Worm (Caenorhabditis elegans): ENCODE data around the gene idpp-4.

idpp-4 gene

ce11 chrII:10303663-10304115 lies 17.6 kb upstream of the idpp-4 start, which contains the start of gene vha-9:
Gene vha-9, minus strand, starts transcription at chrII:10303713.
- no peak for TF ChIP-seq ceh-90 (tag; optimal IDR thresholded peaks at IDR 0.05)
- peak; percentile 76 for TF ChIP-seq tbx-2 (tag; optimal IDR thresholded peaks at IDR 0.05)
- no peak for TF ChIP-seq ceh-63 (GFP tag; optimal IDR thresholded peaks at IDR 0.05)
- TF ChIP-seq pax-3 (tag; optimal IDR thresholded peaks at IDR 0.05): no peak
- TF ChIP-seq isw-1 (GFP tag; IDR thresholded peaks at IDR 0.05): peak; percentile 48
- TF ChIP-seq unc-62 (GFP tag; optimal IDR thresholded peaks at IDR 0.05): no peak
- TF ChIP-seq nhr-12 (tag; optimal IDR thresholded peaks at IDR 0.05): no peak
- TF ChIP-seq mep-1 (tag; optimal IDR thresholded peaks at IDR 0.05): peak; percentile 25
- TF ChIP-seq sox-4 (tag; optimal IDR thresholded peaks at IDR 0.05): peak; percentile 13
- TF ChIP-seq nhr-71 (tag; optimal IDR thresholded peaks at IDR 0.05): peak; percentile 83
- peak; percentile 26 for TF ChIP-seq ztf-4 (tag; optimal IDR thresholded peaks at IDR 0.05)
- TF ChIP-seq fos-1 (tag; optimal IDR thresholded peaks at IDR 0.05): no peak
- no peak for TF ChIP-seq alr-1 (tag; optimal IDR thresholded peaks at IDR 0.05; ENCODE audit: borderline replicate concordance)
- no peak for TF ChIP-seq C34B4.2 (tag; optimal IDR thresholded peaks at IDR 0.05)
- TF ChIP-seq egl-27 (tag; optimal IDR thresholded peaks at IDR 0.05): no peak
- no peak for TF ChIP-seq nhr-28 (tag; optimal IDR thresholded peaks at IDR 0.05)
- peak; percentile 35 to 72 (median 66) for TF ChIP-seq dpl-1 (GFP tag; optimal IDR thresholded peaks at IDR 0.05)
- no peak for TF ChIP-seq zag-1 (tag; optimal IDR thresholded peaks at IDR 0.05)
- TF ChIP-seq hlh-17 (GFP tag; optimal IDR thresholded peaks at IDR 0.05; ENCODE audit: borderline replicate concordance): no peak
- TF ChIP-seq xbp-1 (tag; optimal IDR thresholded peaks at IDR 0.05): peak; percentile 70
- TF ChIP-seq nhr-11 (tag; optimal IDR thresholded peaks at IDR 0.05): no peak
- TF ChIP-seq mdl-1 (tag; optimal IDR thresholded peaks at IDR 0.05): peak in 1 of 2 experiments; percentile 57
- no peak for TF ChIP-seq ama-1 (optimal IDR thresholded peaks at IDR 0.05)
- no peak for TF ChIP-seq elt-2 (tag; optimal IDR thresholded peaks at IDR 0.05)
- TF ChIP-seq ceh-8 (GFP tag; optimal IDR thresholded peaks at IDR 0.05): peak; percentile 27
- no peak for TF ChIP-seq nhr-237 (tag; optimal IDR thresholded peaks at IDR 0.05)
- TF ChIP-seq hlh-4 (tag; optimal IDR thresholded peaks at IDR 0.05): no peak
- peak in 1 of 6 experiments; percentile 37 for TF ChIP-seq elt-3 (tag; optimal IDR thresholded peaks at IDR 0.05)
- peak; percentile 57 for TF ChIP-seq nhr-85 (tag)
- TF ChIP-seq irx-1 (tag; optimal IDR thresholded peaks at IDR 0.05): peak; percentile 13
- TF ChIP-seq grh-1 (GFP tag; IDR thresholded peaks at IDR 0.05): peak; percentile 51
- no peak for TF ChIP-seq efl-3 (GFP tag; optimal IDR thresholded peaks at IDR 0.05)
- peak; percentile 74 for TF ChIP-seq swsn-7 (tag; optimal IDR thresholded peaks at IDR 0.05)
- TF ChIP-seq ztf-11 (tag; optimal IDR thresholded peaks at IDR 0.05): peak in 1 of 2 experiments; percentile 59
- peak; percentile 81 for TF ChIP-seq nhr-90 (tag; optimal IDR thresholded peaks at IDR 0.05; ENCODE audit: poor library complexity)
- peak; percentile 57 for TF ChIP-seq nhr-19 (GFP tag; conservative IDR thresholded peaks at IDR 0.05)
- TF ChIP-seq snpc-4 (tag; optimal IDR thresholded peaks at IDR 0.05): peak; percentile 37
- no peak for TF ChIP-seq ets-5 (GFP tag; IDR thresholded peaks at IDR 0.05)
- TF ChIP-seq tlp-1 (tag; optimal IDR thresholded peaks at IDR 0.05): no peak
- TF ChIP-seq snu-23 (GFP tag; optimal IDR thresholded peaks at IDR 0.05): peak; percentile 82
- no peak for TF ChIP-seq mef-2 (tag; optimal IDR thresholded peaks at IDR 0.05)
- no peak for TF ChIP-seq unc-30 (tag; optimal IDR thresholded peaks at IDR 0.05)
- TF ChIP-seq zip-4 (GFP tag; optimal IDR thresholded peaks at IDR 0.05): no peak
- TF ChIP-seq lin-14 (GFP tag; optimal IDR thresholded peaks at IDR 0.05): peak; percentile 81
- peak; percentile 61 to 78 for TF ChIP-seq lsy-2 (tag; optimal IDR thresholded peaks at IDR 0.05)
- TF ChIP-seq fkh-8 (tag; optimal IDR thresholded peaks at IDR 0.05): peak; percentile 45
- peak; percentile 34 for TF ChIP-seq ces-1 (GFP tag; optimal IDR thresholded peaks at IDR 0.05)
- peak; percentile 55 to 62 for TF ChIP-seq lin-35 (GFP tag; optimal IDR thresholded peaks at IDR 0.05)
- peak; percentile 3 for TF ChIP-seq hpl-2 (GFP tag; optimal IDR thresholded peaks at IDR 0.05)
- TF ChIP-seq nhr-76 (tag; optimal IDR thresholded peaks at IDR 0.05): no peak
- TF ChIP-seq nhr-84 (tag; optimal IDR thresholded peaks at IDR 0.05): no peak
- peak; percentile 44 to 63 (median 61) for TF ChIP-seq ceh-82 (tag; optimal IDR thresholded peaks at IDR 0.05)
- no peak for TF ChIP-seq vab-15 (tag; optimal IDR thresholded peaks at IDR 0.05)

Data from whole organism, L1 larva.